Fruit fly (Drosophila melanogaster) whole organism, pupa: ENCODE data around the gene phtm.

Source experiments
- CG10348 ChIP-seq: fragments of 200-800 bp; sonication (Bioruptor generic); IDR thresholded peaks from 2 replicates; pipeline ENCODE4 v1.3.6; 2022; ENCODE audit warnings: missing biosample characterization, missing genetic modification characterization
- CG12605 ChIP-seq: fragments of 200-800 bp; sonication (Bioruptor generic); IDR thresholded peaks from 2 replicates; pipeline ENCODE4 v1.3.6; 2022; ENCODE audit warnings: missing biosample characterization, missing genetic modification characterization
- CG13204 ChIP-seq: fragments of 200-800 bp; sonication (Bioruptor generic); optimal IDR thresholded peaks from 2 replicates; lab custom pipeline; 2018; ENCODE audit warnings: missing biosample characterization, mild to moderate bottlenecking, missing genetic modification characterization, moderate library complexity
- CG14655 ChIP-seq: fragments of 200-800 bp; sonication (Bioruptor generic); optimal IDR thresholded peaks from 3 replicates; lab custom pipeline; 2017; ENCODE audit warnings: mild to moderate bottlenecking, missing biosample characterization, missing genetic modification reagents, missing genetic modification characterization
- CG15710 ChIP-seq: fragments of 200-800 bp; sonication (Bioruptor generic); optimal IDR thresholded peaks from 2 replicates; lab custom pipeline; 2018; ENCODE audit warnings: missing biosample characterization, mild to moderate bottlenecking, missing genetic modification characterization, moderate library complexity
- CG17806 ChIP-seq: fragments of 200-800 bp; sonication (Bioruptor generic); optimal IDR thresholded peaks from 2 replicates; lab custom pipeline; 2018; ENCODE audit warnings: missing biosample characterization, mild to moderate bottlenecking, missing genetic modification characterization, moderate library complexity
- CG34367 ChIP-seq: fragments of 200-800 bp; sonication (Bioruptor generic); optimal IDR thresholded peaks from 2 replicates; lab custom pipeline; 2018; ENCODE audit warnings: missing biosample characterization, mild to moderate bottlenecking, missing genetic modification characterization
- CG4496 ChIP-seq: fragments of 200-800 bp; sonication (Bioruptor generic); IDR thresholded peaks from 3 replicates; pipeline ENCODE4 v1.3.6; 2022; ENCODE audit warnings: missing biosample characterization, missing genetic modification characterization
- CG8159 ChIP-seq: fragments of 200-800 bp; sonication (Bioruptor generic); optimal IDR thresholded peaks from 3 replicates; lab custom pipeline; 2018; ENCODE audit warnings: missing biosample characterization, mild to moderate bottlenecking, missing genetic modification characterization, moderate library complexity
- CG8301 ChIP-seq: fragments of 200-800 bp; sonication (Bioruptor generic); optimal IDR thresholded peaks from 2 replicates; lab custom pipeline; 2018; ENCODE audit warnings: missing biosample characterization, mild to moderate bottlenecking, missing genetic modification characterization
- CG9948 ChIP-seq: fragments of 200-800 bp; sonication (Bioruptor generic); optimal IDR thresholded peaks from 2 replicates; lab custom pipeline; 2018; ENCODE audit warnings: missing biosample characterization, mild to moderate bottlenecking, missing genetic modification characterization, moderate library complexity
- D1 ChIP-seq: fragments of 200-800 bp; sonication (Bioruptor generic); optimal IDR thresholded peaks from 2 replicates; lab custom pipeline; 2018; ENCODE audit warnings: missing biosample characterization, mild to moderate bottlenecking, missing genetic modification characterization, moderate library complexity
- EcR ChIP-seq: fragments of 200-800 bp; sonication (Bioruptor generic); optimal IDR thresholded peaks from 3 replicates; lab custom pipeline; 2019; ENCODE audit warnings: missing biosample characterization, missing genetic modification characterization, mild to moderate bottlenecking, moderate library complexity, missing genetic modification reagents
- Ets98B ChIP-seq: fragments of 200-800 bp; sonication (Bioruptor generic); IDR thresholded peaks from 2 replicates; pipeline ENCODE4 v1.3.6; 2022; ENCODE audit warnings: missing biosample characterization, missing genetic modification characterization
- Pif1A ChIP-seq: fragments of 200-800 bp; sonication (Bioruptor generic); optimal IDR thresholded peaks from 3 replicates; lab custom pipeline; 2016; ENCODE audit warnings: missing biosample characterization, missing genetic modification characterization
- Pif1B ChIP-seq: fragments of 200-800 bp; sonication (Bioruptor generic); optimal IDR thresholded peaks from 3 replicates; lab custom pipeline; 2016; ENCODE audit warnings: missing biosample characterization, missing genetic modification characterization
- Snoo ChIP-seq: fragments of 200-800 bp; sonication (Bioruptor generic); optimal IDR thresholded peaks from 3 replicates; lab custom pipeline; 2017; ENCODE audit warnings: missing biosample characterization, mild to moderate bottlenecking, missing genetic modification characterization, inconsistent platforms
- fd96Ca ChIP-seq: fragments of 200-800 bp; sonication (Bioruptor generic); IDR thresholded peaks from 3 replicates; pipeline ENCODE4 v1.3.6; 2022; ENCODE audit warnings: missing biosample characterization, missing genetic modification characterization
- gl ChIP-seq: fragments of 200-800 bp; sonication (Bioruptor generic); optimal IDR thresholded peaks from 2 replicates; lab custom pipeline; 2018; ENCODE audit warnings: missing biosample characterization, mild to moderate bottlenecking, missing genetic modification characterization
- rn ChIP-seq: fragments of 200-800 bp; sonication (Bioruptor generic); IDR thresholded peaks from 2 replicates; pipeline ENCODE4 v1.3.6; 2022; ENCODE audit warnings: missing biosample characterization, missing genetic modification characterization

Gene phtm

dm6 chrX:18657502-18657947, 28.0 kb upstream of the phtm start, which contains the start of gene fu:
Gene fu, plus strand, starts transcription at chrX:18657755.
- peak; percentile 4 for TF ChIP-seq EcR
- no peak for TF ChIP-seq CG34367 (tag; lab: Kevin White, UChicago)
- TF ChIP-seq CG8159, result peak; percentile 22
- TF ChIP-seq Ets98B, result no peak
- no peak for TF ChIP-seq CG17806 (tag; lab: Kevin White, UChicago)
- TF ChIP-seq rn (GFP tag; lab: Robert Waterston, UW), result no peak
- peak; percentile 28; the same call in 1 of the 3 replicates for TF ChIP-seq CG4496 (GFP tag; lab: Robert Waterston, UW)
- TF ChIP-seq CG13204 (GFP tag; lab: Kevin White, UChicago), result no peak
- 0 out of 2 replicates have a peak, but pooled peaks have one; percentile 10 for TF ChIP-seq CG12605 (GFP tag; lab: Robert Waterston, UW)

- TF ChIP-seq D1 (tag; lab: Kevin White, UChicago), result no peak
- TF ChIP-seq Pif1A (GFP tag; lab: Kevin White, UChicago), result no peak
- TF ChIP-seq CG13204 (GFP tag; lab: Kevin White, UChicago), result no peak
- TF ChIP-seq Ets98B, result no peak
- TF ChIP-seq CG15710 (tag; lab: Kevin White, UChicago), result no peak
- no peak for TF ChIP-seq rn (GFP tag; lab: Robert Waterston, UW)
- no peak for TF ChIP-seq CG17806 (tag; lab: Kevin White, UChicago)
- no peak for TF ChIP-seq fd96Ca (GFP tag; lab: Robert Waterston, UW)
- no peak for TF ChIP-seq Pif1B
- no peak for TF ChIP-seq gl (tag; lab: Kevin White, UChicago)
- no peak for TF ChIP-seq CG12605 (GFP tag; lab: Robert Waterston, UW)
- TF ChIP-seq CG8159, result no peak
- no peak for TF ChIP-seq CG34367 (tag; lab: Kevin White, UChicago)
- TF ChIP-seq CG4496 (GFP tag; lab: Robert Waterston, UW), result no peak
- TF ChIP-seq CG9948 (tag; lab: Kevin White, UChicago), result no peak
- TF ChIP-seq EcR, result no peak
- no peak for TF ChIP-seq CG14655
- TF ChIP-seq Snoo (tag; lab: Kevin White, UChicago), result no peak
Observed at dm6 chrX:18662053-18662452, 23.5 kb upstream of the phtm start, which contains the start of gene CG6696. Gene CG6696, minus strand, starts transcription at chrX:18662153.

dm6 chrX:18663362-18663761, 22.2 kb upstream of the phtm start:
- TF ChIP-seq CG4496 (GFP tag; lab: Robert Waterston, UW) (no peak), CG8301 (tag; lab: Kevin White, UChicago) (peak; percentile 54)

- TF ChIP-seq CG14655 (no peak), D1 (tag; lab: Kevin White, UChicago) (no peak), CG34367 (tag; lab: Kevin White, UChicago) (no peak), CG17806 (tag; lab: Kevin White, UChicago) (no peak), CG9948 (tag; lab: Kevin White, UChicago) (no peak), EcR (peak; percentile 71), CG8159 (no peak), CG8301 (tag; lab: Kevin White, UChicago) (no peak), CG13204 (GFP tag; lab: Kevin White, UChicago) (peak; percentile 12), CG4496 (GFP tag; lab: Robert Waterston, UW) (no peak)
- TF ChIP-seq, all 21 proteins: peak for 2
Observed at dm6 chrX:18665715-18666267, 19.8 kb upstream of the phtm start.

dm6 chrX:18668293-18668692, 17.3 kb upstream of the phtm start:
- no peak for TF ChIP-seq CG8301 (tag; lab: Kevin White, UChicago)
- TF ChIP-seq CG10348 (GFP tag; lab: Robert Waterston, UW), result no peak
- TF ChIP-seq EcR, result peak; percentile 84
- TF ChIP-seq CG13204 (GFP tag; lab: Kevin White, UChicago), result no peak

DNA sequence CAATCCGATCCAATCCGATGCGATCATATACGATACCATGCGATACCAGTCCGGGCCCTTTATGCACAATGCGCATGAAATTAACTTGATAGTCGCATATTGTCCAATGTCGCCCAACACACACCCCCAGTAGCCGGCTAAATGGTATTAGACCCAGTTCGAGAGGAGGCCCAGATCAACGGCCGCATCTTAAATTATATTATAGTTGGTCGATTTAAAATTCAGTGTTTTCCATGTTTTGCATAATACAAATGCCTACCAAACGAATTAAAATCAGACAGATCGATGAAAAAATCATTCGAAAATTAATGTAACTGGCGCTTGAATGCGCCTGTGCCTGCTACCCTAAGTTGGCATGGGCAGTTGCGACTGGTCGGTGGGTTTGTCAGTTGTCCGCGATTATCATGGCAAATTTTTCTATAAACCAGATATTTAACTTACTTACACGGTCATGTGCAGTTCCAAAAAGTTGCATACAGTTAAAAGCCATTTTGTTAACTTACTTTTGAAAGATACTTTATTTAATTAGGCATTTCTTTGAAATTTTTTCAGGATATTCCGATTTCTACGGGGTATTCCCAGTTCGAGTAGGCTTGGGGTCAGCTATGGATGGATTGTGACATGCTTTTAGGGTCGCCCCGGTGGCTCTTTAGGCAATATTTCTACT, 15.6 kb upstream of the phtm start:
- no peak for TF ChIP-seq Pif1A (GFP tag; lab: Kevin White, UChicago)
- TF ChIP-seq CG13204 (GFP tag; lab: Kevin White, UChicago), result no peak
- TF ChIP-seq gl (tag; lab: Kevin White, UChicago), result no peak
- no peak for TF ChIP-seq CG15710 (tag; lab: Kevin White, UChicago)
- TF ChIP-seq CG8301 (tag; lab: Kevin White, UChicago), result no peak

DNA sequence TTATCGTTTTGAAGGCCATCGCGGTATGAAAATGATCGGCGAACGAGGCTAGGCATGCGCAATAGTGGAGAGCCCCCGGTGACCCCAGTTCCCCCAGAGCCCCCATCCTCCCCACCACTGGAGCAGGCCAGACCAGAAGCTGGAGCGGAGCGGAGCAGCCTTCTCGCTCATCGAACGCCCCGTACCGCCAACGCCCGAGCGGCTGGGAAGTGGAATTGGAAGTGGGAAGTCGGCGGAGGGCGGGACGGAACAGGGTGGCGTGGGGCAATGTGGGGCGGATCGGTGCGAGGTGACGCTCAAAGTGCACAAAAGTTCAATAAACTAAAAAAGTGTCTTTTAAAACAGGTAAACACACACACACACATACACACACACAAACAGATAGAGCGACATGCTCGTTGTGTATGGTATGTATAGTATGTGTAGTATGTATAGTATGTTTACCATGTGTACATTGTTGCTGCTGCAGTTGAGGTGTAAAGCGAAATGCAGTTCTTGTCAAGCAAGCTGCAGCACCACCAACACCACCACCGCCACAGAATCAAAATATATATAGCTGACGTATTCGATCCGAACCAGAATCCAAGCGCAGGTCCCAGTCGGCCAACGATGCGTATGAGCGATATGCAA, 13.9 kb upstream of the phtm start:
- TF ChIP-seq CG13204 (GFP tag; lab: Kevin White, UChicago) (peak; percentile 56), CG10348 (GFP tag; lab: Robert Waterston, UW) (no peak), EcR (peak; percentile 92), CG4496 (GFP tag; lab: Robert Waterston, UW) (peak; percentile 8; the same call in 1 of the 3 replicates), D1 (tag; lab: Kevin White, UChicago) (no peak), Ets98B (no peak)
